Fruit fly (Drosophila melanogaster) whole organism, embryonic: ENCODE measurements around the gene Trm7-32.
A peak's percentile ranks its signal among the peaks of the same experiment; 100 is the strongest.

Experiments used
- Asciz ChIP-seq: fragments of 200-800 bp; sonication (Bioruptor generic); optimal IDR thresholded peaks from 2 replicates; lab custom pipeline; 2017; ENCODE audit warnings: missing biosample characterization, mild to moderate bottlenecking, missing genetic modification characterization, missing genetic modification reagents
- Atf6 ChIP-seq: fragments of 200-800 bp; sonication (Bioruptor generic); IDR thresholded peaks from 2 replicates; pipeline ENCODE4 v1.3.6; 2022; ENCODE audit warnings: missing biosample characterization, missing genetic modification characterization
- CG10366 ChIP-seq: fragments of 200-800 bp; sonication (Bioruptor generic); IDR thresholded peaks from 2 replicates; pipeline ENCODE4 v1.3.6; 2022; ENCODE audit warnings: missing biosample characterization, missing genetic modification characterization
- CG12769 ChIP-seq: fragments of 200-800 bp; sonication (Bioruptor generic); optimal IDR thresholded peaks from 2 replicates; lab custom pipeline; 2019; ENCODE audit warnings: missing biosample characterization, mild to moderate bottlenecking, missing genetic modification characterization, moderate library complexity
- CG14441 ChIP-seq: fragments of 200-800 bp; sonication (Bioruptor generic); IDR thresholded peaks from 2 replicates; pipeline ENCODE4 v1.3.6; 2022; ENCODE audit warnings: missing biosample characterization, missing genetic modification characterization
- CG2199 ChIP-seq: fragments of 200-800 bp; sonication (Bioruptor generic); IDR thresholded peaks from 3 replicates; pipeline ENCODE4 v1.3.6; 2022; ENCODE audit warnings: missing biosample characterization, missing genetic modification characterization
- CG3847 ChIP-seq: fragments of 200-800 bp; sonication (Bioruptor generic); IDR thresholded peaks from 2 replicates; pipeline ENCODE4 v1.3.6; 2022; ENCODE audit warnings: missing biosample characterization, missing genetic modification characterization
- CG4424 ChIP-seq: fragments of 200-800 bp; sonication (Bioruptor generic); optimal IDR thresholded peaks from 3 replicates; lab custom pipeline; 2016; ENCODE audit warnings: missing biosample characterization, missing genetic modification characterization
- CG4854 ChIP-seq: fragments of 200-800 bp; sonication (Bioruptor generic); optimal IDR thresholded peaks from 2 replicates; lab custom pipeline; 2016; ENCODE audit warnings: missing biosample characterization, missing genetic modification characterization, inconsistent platforms
- CG5180 ChIP-seq: fragments of 200-800 bp; sonication (Bioruptor generic); optimal IDR thresholded peaks from 3 replicates; lab custom pipeline; 2017; ENCODE audit warnings: missing biosample characterization, missing genetic modification characterization, mild to moderate bottlenecking, moderate library complexity, missing genetic modification reagents
- CG6254 ChIP-seq: fragments of 200-800 bp; sonication (Bioruptor generic); optimal IDR thresholded peaks from 3 replicates; lab custom pipeline; 2017; ENCODE audit warnings: mild to moderate bottlenecking, missing biosample characterization, missing genetic modification reagents, missing genetic modification characterization
- CG7357 ChIP-seq: fragments of 200-800 bp; sonication (Bioruptor generic); IDR thresholded peaks from 3 replicates; pipeline ENCODE4 v1.3.6; 2022; ENCODE audit warnings: missing biosample characterization, missing genetic modification characterization
- CG9215 ChIP-seq: fragments of 200-800 bp; sonication (Bioruptor generic); IDR thresholded peaks from 2 replicates; pipeline ENCODE4 v1.3.6; 2022; ENCODE audit warnings: missing biosample characterization, missing genetic modification characterization
- Camta ChIP-seq: fragments of 200-800 bp; sonication (Bioruptor generic); optimal IDR thresholded peaks from 2 replicates; lab custom pipeline; 2016; ENCODE audit warnings: missing biosample characterization, missing genetic modification characterization
- CoRest ChIP-seq: fragments of 200-800 bp; sonication (Bioruptor generic); optimal IDR thresholded peaks from 3 replicates; lab custom pipeline; 2018; ENCODE audit warnings: missing biosample characterization, mild to moderate bottlenecking, missing genetic modification characterization, moderate library complexity
- D19A ChIP-seq: fragments of 200-800 bp; optimal IDR thresholded peaks from 3 replicates; lab custom pipeline; 2019; ENCODE audit warnings: missing biosample characterization, mild to moderate bottlenecking, missing genetic modification characterization, moderate library complexity
- Deaf1 ChIP-seq: fragments of 200-800 bp; optimal IDR thresholded peaks from 3 replicates; lab custom pipeline; 2019; ENCODE audit warnings: missing biosample characterization, mild to moderate bottlenecking, missing genetic modification characterization, moderate library complexity
- Dp ChIP-seq: fragments of 200-800 bp; sonication (Bioruptor generic); optimal IDR thresholded peaks from 2 replicates; lab custom pipeline; 2018; ENCODE audit warnings: missing biosample characterization, mild to moderate bottlenecking, missing genetic modification characterization, moderate library complexity
- Gug ChIP-seq: fragments of 200-800 bp; sonication (Bioruptor generic); IDR thresholded peaks from 4 replicates; pipeline ENCODE4 v1.3.6; 2022; ENCODE audit warnings: missing biosample characterization, missing genetic modification characterization
- HLH3B ChIP-seq: fragments of 200-800 bp; sonication (Bioruptor generic); IDR thresholded peaks from 2 replicates; pipeline ENCODE4 v1.3.6; 2022; ENCODE audit warnings: missing biosample characterization, missing genetic modification characterization
- Hey ChIP-seq: fragments of 200-800 bp; sonication (Bioruptor generic); optimal IDR thresholded peaks from 3 replicates; lab custom pipeline; 2018; ENCODE audit warnings: missing biosample characterization, mild to moderate bottlenecking, missing genetic modification characterization
- HmgZ ChIP-seq: fragments of 200-800 bp; sonication (Bioruptor generic); optimal IDR thresholded peaks from 2 replicates; lab custom pipeline; 2018; ENCODE audit warnings: missing biosample characterization, mild to moderate bottlenecking, missing genetic modification characterization
- Hr51 ChIP-seq, 2 experiments: fragments of 200-800 bp; sonication (Bioruptor generic); optimal IDR thresholded peaks; 2 replicates in 1 of 2; 3 replicates in 1 of 2; lab custom pipeline; 2016 to 2018; ENCODE audit warnings: missing biosample characterization in 2 of 2, missing genetic modification characterization in 2 of 2, mild to moderate bottlenecking in 1 of 2, moderate library complexity in 1 of 2
- MESR4 ChIP-seq: fragments of 200-800 bp; sonication (Bioruptor generic); optimal IDR thresholded peaks from 2 replicates; lab custom pipeline; 2018; ENCODE audit warnings: missing biosample characterization, mild to moderate bottlenecking, missing genetic modification characterization, moderate library complexity
- Mad ChIP-seq: fragments of 200-800 bp; sonication (Bioruptor generic); optimal IDR thresholded peaks from 2 replicates; lab custom pipeline; 2016; ENCODE audit warnings: missing biosample characterization, missing genetic modification characterization
- Med ChIP-seq: fragments of 200-800 bp; sonication (Bioruptor generic); peaks from one replicate; lab custom pipeline; 2016; ENCODE audit warnings: missing biosample characterization, missing genetic modification characterization, mild to moderate bottlenecking, inconsistent platforms, moderate library complexity
- NC2β ChIP-seq: fragments of 200-800 bp; sonication (Bioruptor generic); optimal IDR thresholded peaks from 2 replicates; lab custom pipeline; 2016; ENCODE audit warnings: missing biosample characterization, missing genetic modification characterization
- NK7.1 ChIP-seq: fragments of 200-800 bp; sonication (Bioruptor generic); optimal IDR thresholded peaks from 3 replicates; lab custom pipeline; 2016; ENCODE audit warnings: missing biosample characterization, missing genetic modification characterization
- Oaz ChIP-seq: fragments of 200-800 bp; sonication (Bioruptor generic); IDR thresholded peaks from 2 replicates; pipeline ENCODE4 v1.3.6; 2022; ENCODE audit warnings: missing biosample characterization, missing genetic modification characterization
- Ptx1 ChIP-seq: fragments of 200-800 bp; sonication (Bioruptor generic); IDR thresholded peaks from 2 replicates; pipeline ENCODE4 v1.3.6; 2022; ENCODE audit warnings: missing biosample characterization, missing genetic modification characterization
- Sin3A ChIP-seq: fragments of >200 bp; optimal IDR thresholded peaks from 2 replicates; lab custom pipeline; 2018
- ash1 ChIP-seq: fragments of 200-800 bp; sonication (Bioruptor generic); optimal IDR thresholded peaks from 2 replicates; lab custom pipeline; 2018; ENCODE audit warnings: missing biosample characterization, mild to moderate bottlenecking, missing genetic modification characterization
- ato ChIP-seq: fragments of 200-800 bp; sonication (Bioruptor generic); IDR thresholded peaks from 2 replicates; pipeline ENCODE4 v1.3.6; 2022; ENCODE audit warnings: missing biosample characterization, missing genetic modification characterization; ENCODE audit not compliant: partially characterized antibody
- ci ChIP-seq: fragments of 200-800 bp; sonication (Bioruptor generic); IDR thresholded peaks from 3 replicates; pipeline ENCODE4 v1.3.6; 2022; ENCODE audit warnings: missing biosample characterization, missing genetic modification characterization
- dm ChIP-seq: fragments of 200-800 bp; sonication (Bioruptor generic); optimal IDR thresholded peaks from 3 replicates; lab custom pipeline; 2016; ENCODE audit warnings: missing biosample characterization, missing genetic modification characterization
- dmrt99B ChIP-seq: fragments of 200-800 bp; sonication (Bioruptor generic); optimal IDR thresholded peaks from 2 replicates; lab custom pipeline; 2018; ENCODE audit warnings: missing biosample characterization, mild to moderate bottlenecking, missing genetic modification characterization, moderate library complexity
- h ChIP-seq: fragments of >200 bp; optimal IDR thresholded peaks from 2 replicates; lab custom pipeline; 2017
- lab ChIP-seq: fragments of 200-800 bp; sonication (Bioruptor generic); optimal IDR thresholded peaks from 3 replicates; lab custom pipeline; 2017; ENCODE audit warnings: missing biosample characterization, missing genetic modification characterization, mild to moderate bottlenecking, moderate library complexity, missing genetic modification reagents
- nom ChIP-seq: fragments of 200-800 bp; sonication (Bioruptor generic); optimal IDR thresholded peaks from 2 replicates; lab custom pipeline; 2017; ENCODE audit warnings: missing biosample characterization, missing genetic modification characterization, mild to moderate bottlenecking, moderate library complexity, missing genetic modification reagents
- sd ChIP-seq: fragments of 200-800 bp; sonication (Bioruptor generic); optimal IDR thresholded peaks from 3 replicates; lab custom pipeline; 2018; ENCODE audit warnings: missing biosample characterization, mild to moderate bottlenecking, missing genetic modification characterization, moderate library complexity
- sr ChIP-seq: fragments of 200-800 bp; sonication (Bioruptor generic); IDR thresholded peaks from 3 replicates; pipeline ENCODE4 v1.3.6; 2022; ENCODE audit warnings: missing biosample characterization, missing genetic modification characterization
- tna ChIP-seq: fragments of 200-800 bp; sonication (Bioruptor generic); IDR thresholded peaks from 2 replicates; pipeline ENCODE4 v1.3.6; 2022; ENCODE audit warnings: missing biosample characterization, missing genetic modification characterization; ENCODE audit not compliant: partially characterized antibody
- twi ChIP-seq: fragments of 200-800 bp; optimal IDR thresholded peaks from 2 replicates; lab custom pipeline; 2019; ENCODE audit warnings: missing biosample characterization, mild to moderate bottlenecking, missing genetic modification characterization, moderate library complexity
- zen2 ChIP-seq: fragments of 200-800 bp; sonication (Bioruptor generic); IDR thresholded peaks from 3 replicates; pipeline ENCODE4 v1.3.6; 2022; ENCODE audit warnings: missing biosample characterization, missing genetic modification characterization; ENCODE audit not compliant: partially characterized antibody
- zfh2 ChIP-seq: fragments of 200-800 bp; sonication (Bioruptor generic); optimal IDR thresholded peaks from 2 replicates; lab custom pipeline; 2016; ENCODE audit warnings: missing biosample characterization, missing genetic modification characterization

Gene Trm7-32

DNA sequence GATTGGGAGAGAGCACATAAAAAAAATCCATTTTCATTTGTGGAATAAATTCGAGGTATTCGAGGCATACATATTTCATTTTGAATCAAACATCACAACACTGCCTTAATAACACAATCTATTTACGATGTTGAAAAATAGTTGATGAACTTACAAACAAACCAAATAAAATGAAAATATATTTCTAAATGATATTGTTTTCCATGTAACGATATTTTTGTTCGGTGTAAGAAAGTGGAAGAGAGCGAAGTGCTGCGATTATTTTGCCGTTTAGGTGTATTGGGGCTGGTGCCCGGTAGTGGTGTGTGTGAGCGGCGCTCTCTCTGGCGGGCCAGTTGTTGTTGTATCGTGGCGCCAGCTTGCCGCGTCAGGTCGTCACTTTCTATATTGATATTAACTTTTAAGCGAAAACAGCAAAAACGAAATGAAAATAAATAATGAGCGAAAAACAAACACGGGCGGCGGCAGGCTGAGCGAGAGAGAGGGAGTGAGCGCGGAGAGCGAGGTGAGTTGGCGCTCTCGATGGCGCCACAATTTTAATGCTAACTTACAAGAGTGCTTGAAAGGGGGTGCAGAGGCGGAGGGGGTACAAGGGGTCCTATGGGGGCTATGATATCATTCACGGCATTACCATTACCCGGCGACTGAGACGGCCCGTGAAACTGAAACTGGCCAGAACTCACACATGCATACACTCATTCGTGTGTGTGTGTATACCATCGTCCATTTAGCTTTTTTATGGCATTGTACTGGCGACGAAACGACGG lies 24.7 kb downstream of the Trm7-32 start (continued):
- TF ChIP-seq CG6254, result peak; percentile 80
- peak; percentile 87 for TF ChIP-seq CG10366 (GFP tag; lab: Robert Waterston, UW)
- TF ChIP-seq HLH3B (GFP tag; lab: Robert Waterston, UW), result peak; percentile 89
- no peak for TF ChIP-seq Dp (GFP tag; lab: Kevin White, UChicago)
- TF ChIP-seq Hr51 (GFP tag; optimal IDR thresholded peaks at IDR 0.05; lab: Kevin White, UChicago), result peak; percentile 82 to 97
- peak; percentile 85 for TF ChIP-seq NK7.1
- TF ChIP-seq CG4854, result peak; percentile 89
- TF ChIP-seq CG3847 (GFP tag; lab: Robert Waterston, UW), result peak; percentile 85
- TF ChIP-seq MESR4 (GFP tag; lab: Kevin White, UChicago), result peak; percentile 38
- peak; percentile 91 for TF ChIP-seq D19A (tag; lab: Kevin White, UChicago)
- TF ChIP-seq NC2β (GFP tag; lab: Kevin White, UChicago), result peak; percentile 93
- peak; percentile 97 for TF ChIP-seq dmrt99B (tag; lab: Kevin White, UChicago)
- TF ChIP-seq zen2, result no peak
- TF ChIP-seq Deaf1, result peak; percentile 75
- TF ChIP-seq Hey, result peak; percentile 76

DNA sequence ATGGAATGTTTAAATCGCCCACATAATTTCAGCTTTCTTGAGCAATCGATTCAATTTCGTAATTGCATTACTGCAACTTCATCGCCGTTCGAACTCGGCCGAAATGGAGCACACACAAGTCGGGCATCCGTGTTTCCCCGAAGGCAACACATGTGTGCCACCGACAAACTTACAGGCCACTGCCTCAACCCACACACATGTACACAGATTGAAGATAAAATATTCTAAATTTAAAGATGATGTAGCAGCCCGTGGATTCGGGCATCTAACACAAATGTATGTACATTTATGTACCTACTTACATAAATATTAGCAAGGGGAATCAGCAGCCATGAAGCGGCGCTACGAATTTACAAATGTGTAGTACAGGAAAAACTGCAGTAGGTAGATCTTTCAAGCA lies 25.6 kb downstream of the Trm7-32 start:
- TF ChIP-seq Oaz (GFP tag; lab: Robert Waterston, UW) (no peak), CG7357 (GFP tag; lab: Robert Waterston, UW) (no peak), Camta (GFP tag; lab: Kevin White, UChicago) (no peak), NK7.1 (no peak), Atf6 (no peak), tna (GFP tag; lab: Robert Waterston, UW) (no peak), CG12769 (tag; lab: Kevin White, UChicago) (peak; percentile 60), h (lab: Kevin White, UChicago) (no peak), Med (GFP tag; lab: Kevin White, UChicago) (peak; percentile 29), Sin3A (no peak), lab (GFP tag; lab: Kevin White, UChicago) (no peak), CG5180 (GFP tag; lab: Kevin White, UChicago) (no peak), dm (GFP tag; lab: Kevin White, UChicago) (no peak), Mad (no peak), ato (GFP tag; lab: Robert Waterston, UW) (no peak), zfh2 (GFP tag; lab: Kevin White, UChicago) (no peak), CG2199 (no peak), Gug (GFP tag; lab: Robert Waterston, UW) (no peak), sd (tag; lab: Kevin White, UChicago) (no peak), Asciz (GFP tag; lab: Kevin White, UChicago) (no peak), CG4424 (GFP tag; lab: Kevin White, UChicago) (no peak), sr (GFP tag; lab: Robert Waterston, UW) (peak; percentile 63; the same call in 2 of the 3 replicates), CG9215 (no peak), CoRest (tag; lab: Kevin White, UChicago) (no peak), CG14441 (GFP tag; lab: Robert Waterston, UW) (no peak), ash1 (GFP tag; lab: Kevin White, UChicago) (no peak), ci (GFP tag; lab: Robert Waterston, UW) (0 out of 3 replicates have a peak, but pooled peaks have one; percentile 38), nom (no peak), twi (tag; lab: Kevin White, UChicago) (peak; percentile 67), Ptx1 (no peak), HmgZ (tag; lab: Kevin White, UChicago) (no peak)
